Fruit fly (Drosophila melanogaster) S2 (cell line): Measurements from ENCODE around the gene Agpat1.

Experiments used
- CG8478 ChIP-seq: fragments of >200 bp; optimal IDR thresholded peaks from 2 replicates; lab custom pipeline; 2018
- CTCF ChIP-seq, 2 experiments: fragments of >200 bp; optimal IDR thresholded peaks; 2 replicates each; lab custom pipeline; 2018

DNA sequence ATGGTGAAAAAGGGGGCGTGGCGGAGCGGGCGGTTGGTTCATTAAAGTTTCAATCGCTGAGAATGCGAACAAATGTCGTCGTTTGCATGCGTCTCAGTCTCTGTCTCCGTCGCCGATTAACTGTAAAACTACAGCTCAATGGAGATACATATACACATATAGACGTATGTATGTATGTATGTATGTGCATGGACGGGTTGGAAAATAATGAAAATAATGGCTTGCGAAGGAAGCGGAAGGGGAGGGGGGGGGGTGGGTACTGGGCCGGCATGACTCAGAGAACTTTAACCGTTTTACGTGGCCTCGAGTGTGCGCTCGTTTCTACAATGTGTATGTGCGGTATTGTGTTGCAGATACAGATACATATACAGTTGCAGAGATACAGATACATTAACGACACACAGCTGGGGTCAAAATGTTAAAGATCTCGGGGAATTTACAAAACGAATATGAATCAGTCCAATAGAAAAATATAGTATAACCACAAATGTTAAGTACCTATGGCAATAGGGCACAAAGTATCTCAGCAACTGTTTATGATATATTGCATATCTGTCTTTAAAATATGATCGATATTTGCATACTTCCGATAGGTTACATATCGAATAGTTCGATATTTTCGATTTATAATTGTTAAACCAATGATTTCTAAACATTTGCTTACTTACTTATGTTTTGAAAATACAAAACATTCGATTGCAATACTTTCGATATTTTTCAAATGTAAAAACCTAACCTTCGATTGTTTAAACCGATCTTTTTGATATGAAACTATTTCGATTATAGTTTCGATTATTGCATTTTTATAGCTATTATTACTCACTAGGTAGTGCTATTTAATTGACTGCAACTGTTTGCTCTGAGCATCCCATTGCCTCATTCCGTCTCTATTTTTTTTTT, 40.5 kb upstream of the Agpat1 start:
- TF ChIP-seq CTCF (optimal IDR thresholded peaks at IDR 0.05; lab: Kevin White, UChicago) (no peak), CG8478 (lab: Kevin White, UChicago) (no peak)
